Worm (Caenorhabditis elegans) whole organism, mixed stage, embryonic: ENCODE data around the gene gst-26.
"Not testable (repeated sequence)": the region's sequence is repeated elsewhere in the genome, so short reads cannot be mapped to it uniquely, and the experiment has no call there.

Experiments used
- M03D4.4 ChIP-seq: sonication (generic microtip); optimal IDR thresholded peaks from 2 replicates; lab custom pipeline; 2017; ENCODE audit warnings: mild to moderate bottlenecking, missing genetic modification characterization, missing compliant biosample characterization
- blmp-1 ChIP-seq: fragments of 150-350 bp; optimal IDR thresholded peaks from 2 replicates; lab custom pipeline; 2014; ENCODE audit warnings: missing biosample characterization, missing genetic modification characterization
- ceh-39 ChIP-seq: fragments of 150-350 bp; optimal IDR thresholded peaks from 2 replicates; lab custom pipeline; 2014; ENCODE audit warnings: missing biosample characterization, missing genetic modification characterization
- ceh-43 ChIP-seq: fragments of 200-800 bp; sonication (Bioruptor generic); optimal IDR thresholded peaks from 2 replicates; lab custom pipeline; 2018; ENCODE audit warnings: mild to moderate bottlenecking, missing genetic modification characterization, moderate library complexity, missing compliant biosample characterization
- ceh-83 ChIP-seq: fragments of 200-800 bp; sonication (Bioruptor generic); optimal IDR thresholded peaks from 2 replicates; lab custom pipeline; 2018; ENCODE audit warnings: mild to moderate bottlenecking, missing genetic modification characterization, missing compliant biosample characterization
- ces-1 ChIP-seq: fragments of 150-350 bp; optimal IDR thresholded peaks from 2 replicates; lab custom pipeline; 2014; ENCODE audit warnings: missing biosample characterization, missing genetic modification reagents, missing genetic modification characterization
- cnd-1 ChIP-seq: fragments of 200-800 bp; sonication (Bioruptor generic); optimal IDR thresholded peaks from 2 replicates; lab custom pipeline; 2018; ENCODE audit warnings: mild to moderate bottlenecking, missing genetic modification characterization, missing compliant biosample characterization
- elt-1 ChIP-seq: sonication (generic microtip); optimal IDR thresholded peaks from 2 replicates; lab custom pipeline; 2017; ENCODE audit warnings: missing genetic modification characterization, mild to moderate bottlenecking, missing compliant biosample characterization, antibody characterized with exemption, moderate library complexity, borderline replicate concordance; ENCODE audit not compliant: insufficient read depth
- elt-3 ChIP-seq: fragments of 150-350 bp; optimal IDR thresholded peaks from 2 replicates; lab custom pipeline; 2014; ENCODE audit warnings: missing biosample characterization, missing genetic modification characterization
- flh-1 ChIP-seq: fragments of 200-800 bp; sonication (Bioruptor generic); optimal IDR thresholded peaks from 2 replicates; lab custom pipeline; 2018; ENCODE audit warnings: mild to moderate bottlenecking, missing genetic modification characterization, moderate library complexity, missing compliant biosample characterization
- ham-2 ChIP-seq: fragments of 200-800 bp; sonication (Bioruptor generic); optimal IDR thresholded peaks from 2 replicates; lab custom pipeline; 2018; ENCODE audit warnings: mild to moderate bottlenecking, missing genetic modification characterization, missing compliant biosample characterization
- hlh-1 ChIP-seq: fragments of 150-350 bp; optimal IDR thresholded peaks from 2 replicates; lab custom pipeline; 2014; ENCODE audit warnings: missing biosample characterization, missing genetic modification reagents, missing genetic modification characterization
- lin-13 ChIP-seq: fragments of 150-350 bp; optimal IDR thresholded peaks from 2 replicates; lab custom pipeline; 2014; ENCODE audit warnings: missing biosample characterization, missing genetic modification characterization
- mab-5 ChIP-seq: fragments of 150-350 bp; optimal IDR thresholded peaks from 2 replicates; lab custom pipeline; 2014; ENCODE audit warnings: missing biosample characterization, missing genetic modification characterization
- mep-1 ChIP-seq: fragments of 150-350 bp; optimal IDR thresholded peaks from 2 replicates; lab custom pipeline; 2017; ENCODE audit warnings: missing biosample characterization, missing genetic modification reagents, missing genetic modification characterization, inconsistent platforms
- mls-2 ChIP-seq: sonication (generic microtip); optimal IDR thresholded peaks from 2 replicates; lab custom pipeline; 2016; ENCODE audit warnings: mild to moderate bottlenecking, missing genetic modification characterization, moderate library complexity, missing compliant biosample characterization
- nhr-12 ChIP-seq: fragments of 150-350 bp; optimal IDR thresholded peaks from 2 replicates; lab custom pipeline; 2014; ENCODE audit warnings: missing biosample characterization, missing genetic modification characterization
- nhr-2 ChIP-seq: fragments of 150-350 bp; optimal IDR thresholded peaks from 2 replicates; lab custom pipeline; 2014; ENCODE audit warnings: missing biosample characterization, missing genetic modification characterization
- nhr-28 ChIP-seq: fragments of 150-350 bp; optimal IDR thresholded peaks from 2 replicates; lab custom pipeline; 2014; ENCODE audit warnings: missing biosample characterization, missing genetic modification characterization
- nhr-76 ChIP-seq: sonication (generic microtip); optimal IDR thresholded peaks from 2 replicates; lab custom pipeline; 2017; ENCODE audit warnings: missing biosample characterization, missing genetic modification characterization
- pha-4 ChIP-seq: fragments of 150-350 bp; optimal IDR thresholded peaks from 2 replicates; lab custom pipeline; 2018; ENCODE audit warnings: missing biosample characterization, missing genetic modification reagents, missing genetic modification characterization
- sem-2 ChIP-seq: fragments of 200-800 bp; sonication (Bioruptor generic); optimal IDR thresholded peaks from 2 replicates; lab custom pipeline; 2018; ENCODE audit warnings: mild to moderate bottlenecking, missing genetic modification characterization, missing compliant biosample characterization
- snpc-4 ChIP-seq: fragments of 150-350 bp; optimal IDR thresholded peaks from 2 replicates; lab custom pipeline; 2014; ENCODE audit warnings: missing biosample characterization, missing genetic modification characterization
- sptf-1 ChIP-seq: sonication (generic microtip); optimal IDR thresholded peaks from 2 replicates; lab custom pipeline; 2017; ENCODE audit warnings: mild to moderate bottlenecking, missing genetic modification characterization, moderate library complexity, missing compliant biosample characterization
- tbx-8 ChIP-seq: fragments of 200-800 bp; sonication (Bioruptor generic); optimal IDR thresholded peaks from 2 replicates; lab custom pipeline; 2018; ENCODE audit warnings: mild to moderate bottlenecking, missing genetic modification characterization, moderate library complexity, missing compliant biosample characterization
- unc-120 ChIP-seq: sonication (generic microtip); optimal IDR thresholded peaks from 2 replicates; lab custom pipeline; 2017; ENCODE audit warnings: missing genetic modification characterization, missing compliant biosample characterization; ENCODE audit not compliant: poor library complexity, severe bottlenecking
- unc-39 ChIP-seq: fragments of 150-350 bp; optimal IDR thresholded peaks from 2 replicates; lab custom pipeline; 2014; ENCODE audit warnings: missing biosample characterization, missing genetic modification characterization
- zip-8 ChIP-seq: fragments of 150-350 bp; optimal IDR thresholded peaks from 2 replicates; lab custom pipeline; 2014; ENCODE audit warnings: missing biosample characterization, missing genetic modification characterization
- ztf-11 ChIP-seq: fragments of 150-350 bp; optimal IDR thresholded peaks from 2 replicates; lab custom pipeline; 2014; ENCODE audit warnings: missing biosample characterization, missing genetic modification characterization

The gst-26 gene

ce11 chrII:15178494-15178893 is 14.1 kb upstream of the gst-26 start, which contains the start of gene gst-32:
TSS of gene gst-32 (minus strand) at chrII:15178594.
- TF ChIP-seq elt-3 = no peak
- no peak for TF ChIP-seq hlh-1
- no peak for TF ChIP-seq ztf-11
- no peak for TF ChIP-seq cnd-1 (tag; lab: Kevin White, UChicago)
- no peak for TF ChIP-seq mab-5 (tag; lab: Kevin White, UChicago)

- TF ChIP-seq lin-13 (tag; lab: Kevin White, UChicago) = no peak
Measured at ce11 chrII:15175643-15176042, 11.3 kb upstream of the gst-26 start, which contains the start of gene Y53F4B.36. TSS of gene Y53F4B.36 (plus strand) at chrII:15175943.

- TF ChIP-seq mls-2 (tag; lab: Kevin White, UChicago) (no peak), ztf-11 (no peak), mep-1 (tag; lab: Kevin White, UChicago) (no peak), nhr-2 (tag; lab: Kevin White, UChicago) (no peak), nhr-12 (tag; lab: Kevin White, UChicago) (no peak), nhr-76 (tag; lab: Kevin White, UChicago) (no peak), ceh-39 (no peak), sem-2 (GFP tag; lab: Kevin White, UChicago) (no peak)
Measured at ce11 chrII:15174915-15175548, 10.7 kb upstream of the gst-26 start, which contains the start of gene gst-31. TSS of gene gst-31 (minus strand) at chrII:15174965.

ce11 chrII:15173174-15173573 is 8.8 kb upstream of the gst-26 start:
- TF ChIP-seq unc-120 (tag; lab: Kevin White, UChicago) = peak; percentile 13
- no peak for TF ChIP-seq mep-1 (tag; lab: Kevin White, UChicago)
- TF ChIP-seq ces-1 = no peak
- TF ChIP-seq sptf-1 (tag; lab: Kevin White, UChicago) = no peak
- no peak for TF ChIP-seq cnd-1 (tag; lab: Kevin White, UChicago)
- no peak for TF ChIP-seq sem-2 (GFP tag; lab: Kevin White, UChicago)
- TF ChIP-seq pha-4 (tag; lab: Kevin White, UChicago) = peak; percentile 23
- TF ChIP-seq nhr-2 (tag; lab: Kevin White, UChicago) = no peak

ce11 chrII:15171816-15172215 is 7.5 kb upstream of the gst-26 start, which contains the start of gene gst-39:
TSS of gene gst-39 (minus strand) at chrII:15171916.
- TF ChIP-seq ham-2; nhr-28; sem-2 (GFP tag; lab: Kevin White, UChicago): not testable (repeated sequence)

- TF ChIP-seq unc-120 (tag; lab: Kevin White, UChicago) = no peak
- no peak for TF ChIP-seq M03D4.4 (tag; lab: Kevin White, UChicago)
- TF ChIP-seq ces-1 = no peak
Measured at ce11 chrII:15169811-15170282, 5.5 kb upstream of the gst-26 start, which contains the start of gene gst-29. TSS of gene gst-29 (minus strand) at chrII:15169861.

ce11 chrII:15167340-15167739 is 3.0 kb upstream of the gst-26 start, which contains the start of gene gst-28:
TSS of gene gst-28 (minus strand) at chrII:15167577.
- TF ChIP-seq unc-120 (tag; lab: Kevin White, UChicago) (no peak), lin-13 (tag; lab: Kevin White, UChicago) (no peak), zip-8 (no peak)

ce11 chrII:15165681-15166235 is 1.4 kb upstream of the gst-26 start, which contains the start of gene gst-27:
TSS of gene gst-27 (minus strand) at chrII:15165731.
- TF ChIP-seq ham-2 (peak; percentile 67), unc-120 (tag; lab: Kevin White, UChicago) (peak; percentile 65), pha-4 (tag; lab: Kevin White, UChicago) (peak; percentile 49), tbx-8 (GFP tag; lab: Kevin White, UChicago) (peak; percentile 85), ces-1 (no peak), mab-5 (tag; lab: Kevin White, UChicago) (no peak), blmp-1 (no peak), nhr-2 (tag; lab: Kevin White, UChicago) (no peak), ztf-11 (no peak), ceh-83 (peak; percentile 87), M03D4.4 (tag; lab: Kevin White, UChicago) (peak; percentile 92), mep-1 (tag; lab: Kevin White, UChicago) (peak; percentile 51), nhr-76 (tag; lab: Kevin White, UChicago) (no peak), snpc-4 (tag; lab: Kevin White, UChicago) (no peak), sem-2 (GFP tag; lab: Kevin White, UChicago) (peak; percentile 79), mls-2 (tag; lab: Kevin White, UChicago) (peak; percentile 92), ceh-43 (GFP tag; lab: Kevin White, UChicago) (peak; percentile 79), flh-1 (GFP tag; lab: Kevin White, UChicago) (peak; percentile 76), nhr-12 (tag; lab: Kevin White, UChicago) (peak; percentile 22), hlh-1 (peak; percentile 44), elt-3 (no peak), lin-13 (tag; lab: Kevin White, UChicago) (peak; percentile 69), unc-39 (tag; lab: Kevin White, UChicago) (no peak), nhr-28 (peak; percentile 33), cnd-1 (tag; lab: Kevin White, UChicago) (peak; percentile 92), elt-1 (tag; lab: Kevin White, UChicago) (peak; percentile 36)
